Worm (Caenorhabditis elegans): Measurements from ENCODE around the gene hpo-36.

DNA sequence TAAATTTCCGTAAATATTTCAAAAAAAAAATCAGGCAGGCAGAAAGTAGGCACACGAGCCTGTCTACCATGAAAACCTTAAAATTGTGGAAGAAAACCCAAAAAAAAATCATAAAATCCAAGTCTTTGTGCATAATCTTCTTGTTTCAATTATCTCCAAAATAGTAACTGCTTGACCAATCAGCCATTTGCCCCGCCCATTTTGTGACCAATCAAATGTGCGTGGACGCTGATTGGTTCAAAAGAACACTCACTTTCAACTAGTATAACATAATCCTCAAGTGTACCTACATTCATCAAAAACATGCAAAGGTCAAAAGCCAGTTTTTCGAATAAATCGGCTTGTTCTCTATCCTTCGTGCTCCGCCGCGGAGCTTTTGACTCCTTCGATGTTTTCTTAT is 60.7 kb downstream of the hpo-36 start:
- TF ChIP-seq flt-1 (GFP tag; IDR thresholded peaks at IDR 0.05) (no peak), aly-1 (tag; optimal IDR thresholded peaks at IDR 0.05) (no peak), pes-1 (GFP tag; IDR thresholded peaks at IDR 0.05) (no peak), B0310.2 (tag; optimal IDR thresholded peaks at IDR 0.05) (no peak), ama-1 (optimal IDR thresholded peaks at IDR 0.05) (no peak), F13C5.2 (tag; optimal IDR thresholded peaks at IDR 0.05) (no peak), sea-1 (GFP tag; conservative IDR thresholded peaks at IDR 0.05) (no peak), ceh-13 (GFP tag; optimal IDR thresholded peaks at IDR 0.05) (no peak), ceh-36 (tag; optimal IDR thresholded peaks at IDR 0.05) (no peak), tbx-37 (GFP tag; conservative IDR thresholded peaks at IDR 0.05) (no peak), tbx-11 (GFP tag; IDR thresholded peaks at IDR 0.05) (no peak), ets-7 (tag; optimal IDR thresholded peaks at IDR 0.05) (no peak), hmg-4 (GFP tag; optimal IDR thresholded peaks at IDR 0.05) (no peak)

Measured in whole organism, early embryonic.